Fruit fly (Drosophila melanogaster) whole organism, adult: Measurements from ENCODE around the gene TfIIA-S.

Experiments
- CG1620 ChIP-seq: fragments of 200-800 bp; sonication (Bioruptor generic); optimal IDR thresholded peaks from 2 replicates; lab custom pipeline; 2016; ENCODE audit warnings: missing biosample characterization, missing genetic modification characterization
- toe ChIP-seq: fragments of 200-800 bp; sonication (Bioruptor generic); optimal IDR thresholded peaks from 2 replicates; lab custom pipeline; 2016; ENCODE audit warnings: missing biosample characterization, missing genetic modification characterization

dm6 chr3R:23887096-23887421 lies 3.8 kb downstream of the TfIIA-S start:
- TF ChIP-seq toe (GFP tag; lab: Kevin White, UChicago) (no peak), CG1620 (GFP tag; lab: Kevin White, UChicago) (peak; percentile 47)
